Worm (Caenorhabditis elegans): ENCODE data around the gene msrp-5.

DNA sequence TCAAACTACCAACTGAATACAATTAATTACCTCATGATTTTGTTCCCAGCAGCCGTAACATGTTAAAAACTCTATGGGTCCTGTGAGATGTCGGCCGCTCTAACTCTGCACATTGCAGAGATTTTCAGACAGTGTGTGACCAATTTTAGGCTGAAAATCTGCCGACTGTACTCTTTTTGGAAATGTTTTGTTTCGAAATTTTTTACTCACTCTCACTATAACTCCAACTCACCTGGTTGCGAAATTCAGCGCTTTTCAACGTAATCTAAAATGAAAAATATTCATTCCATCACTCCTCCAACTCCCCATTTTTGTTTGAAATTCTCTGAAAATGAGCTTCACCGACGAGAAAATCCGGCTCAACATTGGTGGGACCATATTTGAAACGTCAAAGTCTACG, 32.8 kb downstream of the msrp-5 start, which contains the start of the genes F22E5.13 and F22E5.6:
- TF ChIP-seq nhr-237 (tag; optimal IDR thresholded peaks at IDR 0.05) (no peak), ces-1 (GFP tag; optimal IDR thresholded peaks at IDR 0.05) (no peak), unc-86 (tag; optimal IDR thresholded peaks at IDR 0.05) (no peak), snpc-4 (tag; optimal IDR thresholded peaks at IDR 0.05) (no peak), unc-130 (tag; optimal IDR thresholded peaks at IDR 0.05) (no peak), egl-27 (tag; optimal IDR thresholded peaks at IDR 0.05) (no peak), tbx-2 (tag; optimal IDR thresholded peaks at IDR 0.05) (no peak), fkh-4 (tag; optimal IDR thresholded peaks at IDR 0.05; ENCODE audit: borderline replicate concordance) (no peak), mdl-1 (tag; optimal IDR thresholded peaks at IDR 0.05) (no peak), ama-1 (optimal IDR thresholded peaks at IDR 0.05) (no peak)
